Fruit fly (Drosophila melanogaster): ENCODE measurements around the gene aurA.

- TF ChIP-seq CG12744 (GFP tag; optimal IDR thresholded peaks at IDR 0.05) = no peak
- no peak for TF ChIP-seq toy (GFP tag; IDR thresholded peaks at IDR 0.05)
- TF ChIP-seq Poxn (GFP tag; IDR thresholded peaks at IDR 0.05) = no peak
- TF ChIP-seq CG2129 (GFP tag; IDR thresholded peaks at IDR 0.05; ENCODE audit: partially characterized antibody) = no peak
- no peak for TF ChIP-seq NC2α (GFP tag; optimal IDR thresholded peaks at IDR 0.05)
- no peak for TF ChIP-seq Stat92E (GFP tag; optimal IDR thresholded peaks at IDR 0.05)
Observed at dm6 chr3R:11973826-11974225, 10.9 kb downstream of the aurA start.
